Fruit fly (Drosophila melanogaster) whole organism, embryonic: ENCODE measurements around the gene Cyp4ac1.

ENCODE experiments used
- Antp ChIP-seq: fragments of 200-800 bp; sonication (Bioruptor generic); optimal IDR thresholded peaks from 3 replicates; lab custom pipeline; 2016; ENCODE audit warnings: missing biosample characterization, missing genetic modification characterization
- CG10979 ChIP-seq: fragments of 200-800 bp; sonication (Bioruptor generic); optimal IDR thresholded peaks from 2 replicates; lab custom pipeline; 2018; ENCODE audit warnings: missing biosample characterization, mild to moderate bottlenecking, missing genetic modification characterization, moderate library complexity
- CG11093 ChIP-seq: fragments of 200-800 bp; sonication (Bioruptor generic); IDR thresholded peaks from 3 replicates; pipeline ENCODE4 v1.3.6; 2022; ENCODE audit warnings: missing biosample characterization, missing genetic modification characterization
- CG11398 ChIP-seq: fragments of 200-800 bp; sonication (Bioruptor generic); optimal IDR thresholded peaks from 2 replicates; lab custom pipeline; 2016; ENCODE audit warnings: missing biosample characterization, missing genetic modification characterization
- CG12769 ChIP-seq: fragments of 200-800 bp; sonication (Bioruptor generic); optimal IDR thresholded peaks from 2 replicates; lab custom pipeline; 2019; ENCODE audit warnings: missing biosample characterization, mild to moderate bottlenecking, missing genetic modification characterization, moderate library complexity
- CG14710 ChIP-seq: fragments of 200-800 bp; sonication (Bioruptor generic); optimal IDR thresholded peaks from 3 replicates; lab custom pipeline; 2019; ENCODE audit warnings: missing biosample characterization, mild to moderate bottlenecking, missing genetic modification characterization, moderate library complexity
- CG15696 ChIP-seq: fragments of 200-800 bp; sonication (Bioruptor generic); optimal IDR thresholded peaks from 2 replicates; lab custom pipeline; 2019; ENCODE audit warnings: missing biosample characterization, mild to moderate bottlenecking, missing genetic modification characterization, moderate library complexity
- CG16863 ChIP-seq: fragments of 200-800 bp; sonication (Bioruptor generic); optimal IDR thresholded peaks from 3 replicates; lab custom pipeline; 2016; ENCODE audit warnings: missing biosample characterization, missing genetic modification characterization
- CG2678 ChIP-seq: fragments of 200-800 bp; sonication (Bioruptor generic); optimal IDR thresholded peaks from 3 replicates; lab custom pipeline; 2019; ENCODE audit warnings: missing biosample characterization, mild to moderate bottlenecking, missing genetic modification characterization, moderate library complexity
- CG31441 ChIP-seq: fragments of 200-800 bp; sonication (Bioruptor generic); IDR thresholded peaks from 2 replicates; pipeline ENCODE4 v1.3.6; 2022; ENCODE audit warnings: missing biosample characterization, missing genetic modification characterization
- CG3281 ChIP-seq: fragments of 200-800 bp; sonication (Bioruptor generic); optimal IDR thresholded peaks from 3 replicates; lab custom pipeline; 2017; ENCODE audit warnings: missing biosample characterization, mild to moderate bottlenecking, missing genetic modification characterization
- CG34376 ChIP-seq: fragments of 200-800 bp; sonication (Bioruptor generic); optimal IDR thresholded peaks from 2 replicates; lab custom pipeline; 2018; ENCODE audit warnings: missing biosample characterization, mild to moderate bottlenecking, missing genetic modification characterization
- CG4404 ChIP-seq: fragments of 200-800 bp; sonication (Bioruptor generic); IDR thresholded peaks from 2 replicates; pipeline ENCODE4 v1.3.6; 2022; ENCODE audit warnings: missing biosample characterization, missing genetic modification characterization
- CG4820 ChIP-seq: fragments of 200-800 bp; sonication (Bioruptor generic); optimal IDR thresholded peaks from 3 replicates; lab custom pipeline; 2016; ENCODE audit warnings: missing biosample characterization, missing genetic modification characterization
- CG6654 ChIP-seq: fragments of 200-800 bp; sonication (Bioruptor generic); optimal IDR thresholded peaks from 2 replicates; lab custom pipeline; 2017; ENCODE audit warnings: missing biosample characterization, mild to moderate bottlenecking, missing genetic modification characterization
- CG6813 ChIP-seq: fragments of 200-800 bp; sonication (Bioruptor generic); optimal IDR thresholded peaks from 2 replicates; lab custom pipeline; 2017; ENCODE audit warnings: missing biosample characterization, missing genetic modification characterization, mild to moderate bottlenecking, moderate library complexity, missing genetic modification reagents
- CG8388 ChIP-seq: fragments of 200-800 bp; sonication (Bioruptor generic); optimal IDR thresholded peaks from 2 replicates; lab custom pipeline; 2019; ENCODE audit warnings: missing biosample characterization, mild to moderate bottlenecking, missing genetic modification characterization, moderate library complexity
- CkIIα-i1 ChIP-seq: fragments of 200-800 bp; sonication (Bioruptor generic); IDR thresholded peaks from 2 replicates; pipeline ENCODE4 v1.3.6; 2022; ENCODE audit warnings: missing biosample characterization, missing genetic modification characterization
- Deaf1 ChIP-seq: fragments of 200-800 bp; optimal IDR thresholded peaks from 3 replicates; lab custom pipeline; 2019; ENCODE audit warnings: missing biosample characterization, mild to moderate bottlenecking, missing genetic modification characterization, moderate library complexity
- E2f1 ChIP-seq: fragments of 200-800 bp; sonication (Bioruptor generic); IDR thresholded peaks from 2 replicates; pipeline ENCODE4 v1.3.6; 2022; ENCODE audit warnings: missing biosample characterization, missing genetic modification characterization
- Fer1 ChIP-seq: fragments of 200-800 bp; sonication (Bioruptor generic); optimal IDR thresholded peaks from 2 replicates; lab custom pipeline; 2017; ENCODE audit warnings: missing biosample characterization, mild to moderate bottlenecking, missing genetic modification characterization
- GATAe ChIP-seq: fragments of 200-800 bp; sonication (Bioruptor generic); conservative IDR thresholded peaks from 2 replicates; pipeline ENCODE4 v1.3.6; 2022; ENCODE audit warnings: missing biosample characterization, missing genetic modification characterization
- Gsc ChIP-seq: fragments of 200-800 bp; sonication (Bioruptor generic); IDR thresholded peaks from 2 replicates; pipeline ENCODE4 v1.3.6; 2022; ENCODE audit warnings: missing biosample characterization, missing genetic modification characterization
- Hr78 ChIP-seq, 2 experiments: fragments of 200-800 bp in 1 of 2; fragments of >200 bp in 1 of 2; sonication (Bioruptor generic) in 1 of 2; optimal IDR thresholded peaks; 2 replicates each; lab custom pipeline; 2017 to 2019; ENCODE audit warnings: missing biosample characterization in 2 of 2, missing genetic modification characterization in 2 of 2, mild to moderate bottlenecking in 1 of 2, moderate library complexity in 1 of 2
- MBD-R2 ChIP-seq: fragments of 200-800 bp; sonication (Bioruptor generic); IDR thresholded peaks from 2 replicates; pipeline ENCODE4 v1.3.6; 2022; ENCODE audit warnings: missing biosample characterization, missing genetic modification characterization
- MTF-1 ChIP-seq: fragments of 200-800 bp; sonication (Bioruptor generic); optimal IDR thresholded peaks from 2 replicates; lab custom pipeline; 2018; ENCODE audit warnings: missing biosample characterization, mild to moderate bottlenecking, missing genetic modification characterization, borderline replicate concordance
- Opbp ChIP-seq: fragments of 200-800 bp; sonication (Bioruptor generic); IDR thresholded peaks from 3 replicates; pipeline ENCODE4 v1.3.6; 2022; ENCODE audit warnings: missing biosample characterization, missing genetic modification characterization; ENCODE audit not compliant: partially characterized antibody
- Ptx1 ChIP-seq: fragments of 200-800 bp; sonication (Bioruptor generic); IDR thresholded peaks from 2 replicates; pipeline ENCODE4 v1.3.6; 2022; ENCODE audit warnings: missing biosample characterization, missing genetic modification characterization
- Rfx ChIP-seq: fragments of 200-800 bp; sonication (Bioruptor generic); IDR thresholded peaks from 2 replicates; pipeline ENCODE4 v1.3.6; 2022; ENCODE audit warnings: missing biosample characterization, missing genetic modification characterization
- Vsx1 ChIP-seq: fragments of 200-800 bp; sonication (Bioruptor generic); optimal IDR thresholded peaks from 2 replicates; lab custom pipeline; 2017; ENCODE audit warnings: missing biosample characterization, mild to moderate bottlenecking, missing genetic modification characterization, missing genetic modification reagents
- ara ChIP-seq: fragments of 200-800 bp; sonication (Bioruptor generic); IDR thresholded peaks from 2 replicates; pipeline ENCODE4 v1.3.6; 2022; ENCODE audit warnings: missing biosample characterization, missing genetic modification characterization
- bcd ChIP-seq: fragments of 200-800 bp; sonication (Bioruptor generic); optimal IDR thresholded peaks from 2 replicates; lab custom pipeline; 2017; ENCODE audit warnings: missing biosample characterization, mild to moderate bottlenecking, missing genetic modification characterization
- chinmo ChIP-seq: fragments of 200-800 bp; sonication (Bioruptor generic); IDR thresholded peaks from 4 replicates; pipeline ENCODE4 v1.3.6; 2022; ENCODE audit warnings: missing biosample characterization, missing genetic modification characterization; ENCODE audit not compliant: partially characterized antibody
- cwo ChIP-seq: fragments of 200-800 bp; sonication (Bioruptor generic); optimal IDR thresholded peaks from 3 replicates; lab custom pipeline; 2017; ENCODE audit warnings: missing biosample characterization, missing genetic modification characterization, mild to moderate bottlenecking, moderate library complexity, missing genetic modification reagents
- disco-r ChIP-seq: fragments of 200-800 bp; sonication (Bioruptor generic); optimal IDR thresholded peaks from 2 replicates; lab custom pipeline; 2016; ENCODE audit warnings: missing biosample characterization, missing genetic modification characterization
- fd64A ChIP-seq: fragments of 200-800 bp; sonication (Bioruptor generic); optimal IDR thresholded peaks from 3 replicates; lab custom pipeline; 2018; ENCODE audit warnings: missing biosample characterization, mild to moderate bottlenecking, missing genetic modification characterization
- fd96Cb ChIP-seq: fragments of 200-800 bp; sonication (Bioruptor generic); optimal IDR thresholded peaks from 2 replicates; lab custom pipeline; 2018; ENCODE audit warnings: missing biosample characterization, mild to moderate bottlenecking, missing genetic modification characterization, moderate library complexity
- gce ChIP-seq: fragments of 200-800 bp; sonication (Bioruptor generic); IDR thresholded peaks from 3 replicates; pipeline ENCODE4 v1.3.6; 2022; ENCODE audit warnings: missing biosample characterization, missing genetic modification characterization
- gsb ChIP-seq: fragments of 200-800 bp; sonication (Bioruptor generic); IDR thresholded peaks from 2 replicates; pipeline ENCODE4 v1.3.6; 2022; ENCODE audit warnings: missing biosample characterization, missing genetic modification characterization
- ham ChIP-seq: fragments of 200-800 bp; sonication (Bioruptor generic); IDR thresholded peaks from 2 replicates; pipeline ENCODE4 v1.3.6; 2022; ENCODE audit warnings: missing biosample characterization, missing genetic modification characterization
- mam ChIP-seq: fragments of 200-800 bp; sonication (Bioruptor generic); optimal IDR thresholded peaks from 3 replicates; lab custom pipeline; 2016; ENCODE audit warnings: missing biosample characterization, missing genetic modification characterization
- nerfin-1 ChIP-seq: fragments of 200-800 bp; sonication (Bioruptor generic); optimal IDR thresholded peaks from 3 replicates; lab custom pipeline; 2019; ENCODE audit warnings: missing biosample characterization, mild to moderate bottlenecking, missing genetic modification characterization, moderate library complexity
- nom ChIP-seq: fragments of 200-800 bp; sonication (Bioruptor generic); optimal IDR thresholded peaks from 2 replicates; lab custom pipeline; 2017; ENCODE audit warnings: missing biosample characterization, missing genetic modification characterization, mild to moderate bottlenecking, moderate library complexity, missing genetic modification reagents
- sens-2 ChIP-seq: fragments of 200-800 bp; sonication (Bioruptor generic); IDR thresholded peaks from 2 replicates; pipeline ENCODE4 v1.3.6; 2022; ENCODE audit warnings: missing biosample characterization, missing genetic modification characterization
- slbo ChIP-seq: fragments of 200-800 bp; sonication (Bioruptor generic); IDR thresholded peaks from 2 replicates; pipeline ENCODE4 v1.3.6; 2022; ENCODE audit warnings: missing biosample characterization, missing genetic modification characterization
- tin ChIP-seq: fragments of 200-800 bp; sonication (Bioruptor generic); optimal IDR thresholded peaks from 3 replicates; lab custom pipeline; 2016; ENCODE audit warnings: missing biosample characterization, missing genetic modification characterization
- trh ChIP-seq: fragments of 200-800 bp; sonication (Bioruptor generic); optimal IDR thresholded peaks from 2 replicates; lab custom pipeline; 2016; ENCODE audit warnings: missing biosample characterization, missing genetic modification characterization
- yki ChIP-seq: fragments of >200 bp; optimal IDR thresholded peaks from 3 replicates; lab custom pipeline; 2018

The Cyp4ac1 gene

DNA sequence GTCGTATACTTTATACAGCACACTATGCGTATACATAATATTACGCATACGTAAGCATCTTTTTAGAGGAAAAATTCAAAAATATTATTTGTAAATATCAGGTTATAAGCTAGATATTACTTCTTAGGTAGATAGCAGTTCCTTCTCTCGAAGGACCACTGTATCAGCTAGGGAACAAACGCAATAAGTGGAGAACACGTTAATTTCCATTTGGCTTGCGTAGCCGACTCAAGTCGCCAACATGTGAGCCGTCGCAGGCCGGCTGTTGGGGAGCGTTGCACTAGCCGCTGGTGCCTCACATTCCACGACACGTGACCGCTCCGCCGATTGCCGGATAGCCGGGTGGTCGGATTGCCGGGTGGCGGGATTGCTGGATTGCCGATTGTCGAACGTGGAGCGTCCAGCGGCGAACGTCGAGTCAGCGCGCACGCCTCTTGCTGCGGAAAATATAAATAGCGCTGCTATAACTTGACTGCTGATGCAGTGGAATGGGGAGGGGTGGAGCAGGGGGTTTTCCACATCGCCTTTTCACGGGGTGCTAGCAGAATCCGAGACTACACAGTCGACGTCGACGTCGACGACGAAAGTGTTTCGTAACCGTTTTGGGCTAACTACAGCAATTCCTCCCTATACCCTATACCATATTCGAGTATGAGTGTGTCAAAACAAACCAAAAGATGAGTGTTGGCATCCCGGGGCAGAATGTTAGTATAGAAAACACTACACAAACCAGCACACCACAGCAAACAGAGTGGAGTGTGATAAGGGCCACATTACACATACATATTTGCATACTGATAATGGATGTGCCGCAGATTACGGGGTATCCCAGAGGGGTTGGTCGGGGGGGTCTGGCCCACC is 39.5 kb downstream of the Cyp4ac1 start (continued):
- TF ChIP-seq CG11398 (GFP tag; lab: Kevin White, UChicago): peak; percentile 25
- TF ChIP-seq CG12769 (tag; lab: Kevin White, UChicago): peak; percentile 61
- no peak for TF ChIP-seq CG15696 (tag; lab: Kevin White, UChicago)
- peak; percentile 33 for TF ChIP-seq CG2678
- 0 out of 3 replicates have a peak, but pooled peaks have one; percentile 16 for TF ChIP-seq gce
- TF ChIP-seq MTF-1 (GFP tag; lab: Kevin White, UChicago): peak; percentile 45
- TF ChIP-seq CG4404: no peak
- no peak for TF ChIP-seq Vsx1 (GFP tag; lab: Kevin White, UChicago)
- 0 out of 2 replicates have a peak, but pooled peaks have one; percentile 8 for TF ChIP-seq CG31441 (GFP tag; lab: Robert Waterston, UW)
- no peak for TF ChIP-seq CG8388 (GFP tag; lab: Kevin White, UChicago)
- peak; percentile 82 for TF ChIP-seq cwo (GFP tag; lab: Kevin White, UChicago)
- TF ChIP-seq nerfin-1 (tag; lab: Kevin White, UChicago): peak; percentile 14
- TF ChIP-seq fd96Cb (tag; lab: Kevin White, UChicago): no peak
- TF ChIP-seq disco-r (GFP tag; lab: Kevin White, UChicago): no peak
- peak; percentile 0 for TF ChIP-seq CG6654
- TF ChIP-seq CG11093: no peak
- TF ChIP-seq CkIIα-i1 (GFP tag; lab: Robert Waterston, UW): no peak
- no peak for TF ChIP-seq sens-2 (GFP tag; lab: Robert Waterston, UW)
- no peak for TF ChIP-seq Hr78 (GFP tag; optimal IDR thresholded peaks at IDR 0.05; lab: Kevin White, UChicago)
- 0 out of 4 replicates have a peak, but pooled peaks have one; percentile 53 for TF ChIP-seq chinmo (GFP tag; lab: Robert Waterston, UW)
- TF ChIP-seq Fer1 (GFP tag; lab: Kevin White, UChicago): peak; percentile 19
- no peak for TF ChIP-seq MBD-R2 (GFP tag; lab: Robert Waterston, UW)
- peak; percentile 18 for TF ChIP-seq Antp (GFP tag; lab: Kevin White, UChicago)
- TF ChIP-seq ham (GFP tag; lab: Robert Waterston, UW): 0 out of 2 replicates have a peak, but pooled peaks have one; percentile 11
- peak; percentile 42; the same call in 1 of the 2 replicates for TF ChIP-seq ara
- no peak for TF ChIP-seq Gsc (GFP tag; lab: Robert Waterston, UW)
- TF ChIP-seq CG14710 (tag; lab: Kevin White, UChicago): peak; percentile 10
- peak; percentile 33 for TF ChIP-seq CG4820 (GFP tag; lab: Kevin White, UChicago)
- no peak for TF ChIP-seq nom (GFP tag; lab: Kevin White, UChicago)
- peak; percentile 69 for TF ChIP-seq CG10979 (tag; lab: Kevin White, UChicago)
- TF ChIP-seq CG6813 (GFP tag; lab: Kevin White, UChicago): peak; percentile 72
- TF ChIP-seq bcd (GFP tag; lab: Kevin White, UChicago): peak; percentile 42
- TF ChIP-seq Deaf1 (tag; lab: Kevin White, UChicago): peak; percentile 15
- TF ChIP-seq yki (lab: Kevin White, UChicago): no peak
- TF ChIP-seq Ptx1: 0 out of 2 replicates have a peak, but pooled peaks have one; percentile 14
- TF ChIP-seq fd64A: peak; percentile 59
- no peak for TF ChIP-seq CG16863
- TF ChIP-seq slbo (GFP tag; lab: Robert Waterston, UW): peak; percentile 37; the same call in 1 of the 2 replicates
- TF ChIP-seq tin (GFP tag; lab: Kevin White, UChicago): no peak
- 0 out of 2 replicates have a peak, but pooled peaks have one; percentile 5 for TF ChIP-seq E2f1 (GFP tag; lab: Robert Waterston, UW)
- TF ChIP-seq trh (GFP tag; lab: Kevin White, UChicago): no peak
- peak; percentile 39; the same call in 1 of the 2 replicates for TF ChIP-seq GATAe (GFP tag; lab: Robert Waterston, UW)
- peak; percentile 52; the same call in 1 of the 3 replicates for TF ChIP-seq Opbp (GFP tag; lab: Robert Waterston, UW)
- TF ChIP-seq mam: no peak
- TF ChIP-seq gsb: no peak
- TF ChIP-seq Rfx (GFP tag; lab: Robert Waterston, UW): peak; percentile 5; the same call in 1 of the 2 replicates
- TF ChIP-seq CG34376 (GFP tag; lab: Kevin White, UChicago): peak; percentile 1
- TF ChIP-seq CG3281 (GFP tag; lab: Kevin White, UChicago): peak; percentile 12
